Fruit fly (Drosophila melanogaster) whole organism, embryonic: ENCODE results near the gene CG32425.
A peak's percentile ranks its signal among the peaks of the same experiment; 100 is the strongest.

Source experiments
- CG10267 ChIP-seq: fragments of 200-800 bp; sonication (Bioruptor generic); optimal IDR thresholded peaks from 2 replicates; lab custom pipeline; 2018; ENCODE audit warnings: missing biosample characterization, mild to moderate bottlenecking, missing genetic modification characterization, moderate library complexity
- CG12659 ChIP-seq: fragments of 200-800 bp; sonication (Bioruptor generic); optimal IDR thresholded peaks from 3 replicates; lab custom pipeline; 2017; ENCODE audit warnings: mild to moderate bottlenecking, missing biosample characterization, missing genetic modification reagents, missing genetic modification characterization
- CG12942 ChIP-seq: fragments of 200-800 bp; sonication (Bioruptor generic); optimal IDR thresholded peaks from 3 replicates; lab custom pipeline; 2016; ENCODE audit warnings: missing biosample characterization, missing genetic modification characterization
- CG13296 ChIP-seq: fragments of 200-800 bp; sonication (Bioruptor generic); optimal IDR thresholded peaks from 3 replicates; lab custom pipeline; 2018; ENCODE audit warnings: missing biosample characterization, mild to moderate bottlenecking, missing genetic modification characterization
- CG14710 ChIP-seq: fragments of 200-800 bp; sonication (Bioruptor generic); optimal IDR thresholded peaks from 3 replicates; lab custom pipeline; 2019; ENCODE audit warnings: missing biosample characterization, mild to moderate bottlenecking, missing genetic modification characterization, moderate library complexity
- CG15073 ChIP-seq: fragments of 200-800 bp; sonication (Bioruptor generic); optimal IDR thresholded peaks from 2 replicates; lab custom pipeline; 2016; ENCODE audit warnings: missing biosample characterization, missing genetic modification characterization
- CG17328 ChIP-seq: fragments of 200-800 bp; sonication (Bioruptor generic); IDR thresholded peaks from 2 replicates; pipeline ENCODE4 v1.3.6; 2022; ENCODE audit warnings: missing biosample characterization, missing genetic modification characterization
- CG1792 ChIP-seq: fragments of 200-800 bp; sonication (Bioruptor generic); optimal IDR thresholded peaks from 2 replicates; lab custom pipeline; 2016; ENCODE audit warnings: missing biosample characterization, missing genetic modification characterization
- CG4360 ChIP-seq: fragments of 200-800 bp; sonication (Bioruptor generic); IDR thresholded peaks from 2 replicates; pipeline ENCODE4 v1.3.6; 2022; ENCODE audit warnings: missing biosample characterization, missing genetic modification characterization
- CG6813 ChIP-seq: fragments of 200-800 bp; sonication (Bioruptor generic); optimal IDR thresholded peaks from 2 replicates; lab custom pipeline; 2017; ENCODE audit warnings: missing biosample characterization, missing genetic modification characterization, mild to moderate bottlenecking, moderate library complexity, missing genetic modification reagents
- CG8924 ChIP-seq: fragments of 200-800 bp; optimal IDR thresholded peaks from 3 replicates; lab custom pipeline; 2019; ENCODE audit warnings: missing biosample characterization, mild to moderate bottlenecking, missing genetic modification characterization, moderate library complexity
- Dad ChIP-seq: fragments of 200-800 bp; sonication (Bioruptor generic); optimal IDR thresholded peaks from 3 replicates; lab custom pipeline; 2016; ENCODE audit warnings: missing biosample characterization, missing genetic modification characterization
- Deaf1 ChIP-seq: fragments of 200-800 bp; optimal IDR thresholded peaks from 3 replicates; lab custom pipeline; 2019; ENCODE audit warnings: missing biosample characterization, mild to moderate bottlenecking, missing genetic modification characterization, moderate library complexity
- Dp ChIP-seq: fragments of 200-800 bp; sonication (Bioruptor generic); optimal IDR thresholded peaks from 2 replicates; lab custom pipeline; 2018; ENCODE audit warnings: missing biosample characterization, mild to moderate bottlenecking, missing genetic modification characterization, moderate library complexity
- GATAe ChIP-seq: fragments of 200-800 bp; sonication (Bioruptor generic); conservative IDR thresholded peaks from 2 replicates; pipeline ENCODE4 v1.3.6; 2022; ENCODE audit warnings: missing biosample characterization, missing genetic modification characterization
- Gug ChIP-seq: fragments of 200-800 bp; sonication (Bioruptor generic); IDR thresholded peaks from 4 replicates; pipeline ENCODE4 v1.3.6; 2022; ENCODE audit warnings: missing biosample characterization, missing genetic modification characterization
- HHEX ChIP-seq: fragments of 200-800 bp; sonication (Bioruptor generic); optimal IDR thresholded peaks from 3 replicates; lab custom pipeline; 2017; ENCODE audit warnings: missing biosample characterization, mild to moderate bottlenecking, missing genetic modification characterization, missing genetic modification reagents
- Lpt ChIP-seq: fragments of >200 bp; optimal IDR thresholded peaks from 2 replicates; lab custom pipeline; 2018; ENCODE audit warnings: missing biosample characterization, missing genetic modification characterization
- MESR4 ChIP-seq: fragments of 200-800 bp; sonication (Bioruptor generic); optimal IDR thresholded peaks from 2 replicates; lab custom pipeline; 2018; ENCODE audit warnings: missing biosample characterization, mild to moderate bottlenecking, missing genetic modification characterization, moderate library complexity
- Med ChIP-seq: fragments of 200-800 bp; sonication (Bioruptor generic); peaks from one replicate; lab custom pipeline; 2016; ENCODE audit warnings: missing biosample characterization, missing genetic modification characterization, mild to moderate bottlenecking, inconsistent platforms, moderate library complexity
- Meics ChIP-seq: fragments of 200-800 bp; sonication (Bioruptor generic); optimal IDR thresholded peaks from 2 replicates; lab custom pipeline; 2017; ENCODE audit warnings: missing biosample characterization, mild to moderate bottlenecking, missing genetic modification characterization
- Opbp ChIP-seq: fragments of 200-800 bp; sonication (Bioruptor generic); IDR thresholded peaks from 3 replicates; pipeline ENCODE4 v1.3.6; 2022; ENCODE audit warnings: missing biosample characterization, missing genetic modification characterization; ENCODE audit not compliant: partially characterized antibody
- PHDP ChIP-seq: fragments of 200-800 bp; sonication (Bioruptor generic); optimal IDR thresholded peaks from 3 replicates; lab custom pipeline; 2018; ENCODE audit warnings: missing biosample characterization, mild to moderate bottlenecking, missing genetic modification characterization, moderate library complexity
- Side ChIP-seq: fragments of 200-800 bp; sonication (Bioruptor generic); optimal IDR thresholded peaks from 2 replicates; lab custom pipeline; 2016; ENCODE audit warnings: missing biosample characterization, missing genetic modification characterization
- Xbp1 ChIP-seq: fragments of 200-800 bp; sonication (Bioruptor generic); optimal IDR thresholded peaks from 3 replicates; lab custom pipeline; 2016; ENCODE audit warnings: missing biosample characterization, mild to moderate bottlenecking, missing genetic modification characterization
- Xrp1 ChIP-seq: fragments of 200-800 bp; sonication (Bioruptor generic); IDR thresholded peaks from 2 replicates; pipeline ENCODE4 v1.3.6; 2022; ENCODE audit warnings: missing biosample characterization, missing genetic modification characterization
- chif ChIP-seq, 2 experiments: fragments of 200-800 bp; sonication (Bioruptor generic); optimal IDR thresholded peaks; 3 replicates each; lab custom pipeline; 2016; ENCODE audit warnings: missing biosample characterization in 2 of 2, missing genetic modification characterization in 2 of 2
- chm ChIP-seq: fragments of 200-800 bp; sonication (Bioruptor generic); IDR thresholded peaks from 2 replicates; pipeline ENCODE4 v1.3.6; 2022; ENCODE audit warnings: missing biosample characterization, missing genetic modification characterization
- cwo ChIP-seq: fragments of 200-800 bp; sonication (Bioruptor generic); optimal IDR thresholded peaks from 3 replicates; lab custom pipeline; 2017; ENCODE audit warnings: missing biosample characterization, missing genetic modification characterization, mild to moderate bottlenecking, moderate library complexity, missing genetic modification reagents
- da ChIP-seq: fragments of 200-800 bp; sonication (Bioruptor generic); optimal IDR thresholded peaks from 2 replicates; lab custom pipeline; 2016; ENCODE audit warnings: missing biosample characterization, missing genetic modification characterization
- lbe ChIP-seq: fragments of 200-800 bp; sonication (Bioruptor generic); optimal IDR thresholded peaks from 2 replicates; lab custom pipeline; 2016; ENCODE audit warnings: missing biosample characterization, mild to moderate bottlenecking, missing genetic modification characterization
- lilli ChIP-seq: fragments of 200-800 bp; sonication (Bioruptor generic); optimal IDR thresholded peaks from 3 replicates; lab custom pipeline; 2016; ENCODE audit warnings: missing biosample characterization, missing genetic modification characterization
- lov ChIP-seq, 2 experiments: fragments of 200-800 bp in 1 of 2; fragments of >200 bp in 1 of 2; sonication (Bioruptor generic) in 1 of 2; IDR thresholded peaks in 1 of 2; optimal IDR thresholded peaks in 1 of 2; 2 replicates in 1 of 2; 3 replicates in 1 of 2; pipeline versions ENCODE4 v1.3.6 to Lab custom; 2017 to 2022; ENCODE audit warnings: missing biosample characterization in 1 of 2, missing genetic modification characterization in 1 of 2
- mam ChIP-seq: fragments of 200-800 bp; sonication (Bioruptor generic); optimal IDR thresholded peaks from 3 replicates; lab custom pipeline; 2016; ENCODE audit warnings: missing biosample characterization, missing genetic modification characterization
- mld ChIP-seq: fragments of 200-800 bp; sonication (Bioruptor generic); IDR thresholded peaks from 3 replicates; pipeline ENCODE4 v1.3.6; 2022; ENCODE audit warnings: missing biosample characterization, missing genetic modification characterization; ENCODE audit not compliant: partially characterized antibody
- nerfin-1 ChIP-seq: fragments of 200-800 bp; sonication (Bioruptor generic); optimal IDR thresholded peaks from 3 replicates; lab custom pipeline; 2019; ENCODE audit warnings: missing biosample characterization, mild to moderate bottlenecking, missing genetic modification characterization, moderate library complexity
- onecut ChIP-seq: fragments of 200-800 bp; sonication (Bioruptor generic); IDR thresholded peaks from 2 replicates; pipeline ENCODE4 v1.3.6; 2022; ENCODE audit warnings: missing biosample characterization, missing genetic modification characterization
- otp ChIP-seq: fragments of 200-800 bp; sonication (Bioruptor generic); IDR thresholded peaks from 3 replicates; pipeline ENCODE4, ENCODE4 v1.3.6; 2022; ENCODE audit warnings: missing biosample characterization, missing genetic modification characterization
- pho ChIP-seq: fragments of 200-800 bp; sonication (Bioruptor generic); optimal IDR thresholded peaks from 2 replicates; lab custom pipeline; 2016; ENCODE audit warnings: missing biosample characterization, missing genetic modification characterization
- tap ChIP-seq: fragments of 200-800 bp; optimal IDR thresholded peaks from 3 replicates; lab custom pipeline; 2019; ENCODE audit warnings: missing biosample characterization, mild to moderate bottlenecking, missing genetic modification characterization, moderate library complexity
- tna ChIP-seq: fragments of 200-800 bp; sonication (Bioruptor generic); IDR thresholded peaks from 2 replicates; pipeline ENCODE4 v1.3.6; 2022; ENCODE audit warnings: missing biosample characterization, missing genetic modification characterization; ENCODE audit not compliant: partially characterized antibody
- wek ChIP-seq: fragments of 200-800 bp; sonication (Bioruptor generic); optimal IDR thresholded peaks from 3 replicates; lab custom pipeline; 2018; ENCODE audit warnings: missing biosample characterization, mild to moderate bottlenecking, missing genetic modification characterization, moderate library complexity

CG32425 gene

DNA sequence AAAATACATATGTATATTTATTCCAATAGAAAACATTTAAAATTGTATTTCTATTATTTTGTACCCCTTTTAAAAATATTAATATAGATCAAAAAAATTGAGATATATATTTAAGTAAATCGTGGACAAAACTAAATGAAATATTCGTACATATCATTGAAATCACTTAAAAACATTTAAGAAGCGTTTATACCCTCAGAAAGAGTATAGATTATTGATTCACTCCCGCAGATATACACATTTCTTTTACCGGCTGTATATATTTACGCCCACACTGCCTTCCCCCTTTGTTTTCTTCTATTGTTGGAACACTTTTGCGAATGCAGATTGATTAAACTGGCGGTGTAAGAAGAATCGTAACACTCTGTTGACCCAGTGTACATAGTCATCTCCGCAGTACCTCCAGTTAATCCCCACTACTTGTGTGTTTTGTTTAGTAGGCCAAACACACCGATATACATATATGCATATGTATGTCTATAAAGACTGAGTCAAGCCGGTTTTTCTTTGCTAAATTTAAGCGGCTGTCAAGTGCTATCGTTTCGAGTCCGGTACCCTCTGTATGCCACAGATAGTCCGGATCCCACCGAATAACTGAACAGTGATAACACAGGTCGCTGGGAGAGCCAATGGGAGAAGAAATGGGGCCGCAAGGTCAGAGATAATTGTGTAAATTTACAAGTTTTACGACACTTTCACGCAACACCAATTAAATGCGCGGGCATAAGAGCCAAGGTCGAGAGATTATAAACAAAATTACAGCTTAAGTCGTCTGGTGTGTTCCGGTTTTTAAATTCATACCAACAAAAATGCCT lies 25.4 kb upstream of the CG32425 start (continued):
- TF ChIP-seq PHDP, result peak; percentile 42
- no peak for TF ChIP-seq Lpt (GFP tag; lab: Kevin White, UChicago)
- peak; percentile 45 to 70 for TF ChIP-seq chif (GFP tag; optimal IDR thresholded peaks at IDR 0.05; lab: Kevin White, UChicago)
- TF ChIP-seq Meics (GFP tag; lab: Kevin White, UChicago), result peak; percentile 83
- TF ChIP-seq CG6813 (GFP tag; lab: Kevin White, UChicago), result peak; percentile 73

DNA sequence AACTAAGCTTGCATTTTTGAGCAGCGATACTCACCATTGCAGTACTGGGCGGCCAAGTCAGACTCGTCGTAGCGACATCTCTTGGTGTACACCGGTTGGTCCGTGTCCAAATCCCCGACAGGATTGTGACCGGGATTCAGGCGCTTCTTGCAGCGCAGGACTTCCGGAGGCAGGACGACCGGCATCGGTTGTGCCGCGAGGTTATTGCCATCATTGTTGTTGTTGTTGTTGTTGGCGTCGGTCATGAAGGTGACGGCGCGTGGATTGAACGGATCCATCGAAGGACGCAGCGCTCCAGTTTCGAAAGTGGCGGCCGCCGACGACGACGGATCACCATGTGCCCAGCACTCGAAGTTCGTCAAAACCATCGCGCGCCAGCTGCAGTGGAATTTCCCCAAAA lies 24.5 kb upstream of the CG32425 start:
- TF ChIP-seq lov (optimal IDR thresholded peaks at IDR 0.05; lab: Kevin White, UChicago) (no peak), lov (GFP tag; IDR thresholded peaks at IDR 0.05; lab: Robert Waterston, UW) (0 out of 3 replicates have a peak, but pooled peaks have one; percentile 50), CG4360 (GFP tag; lab: Robert Waterston, UW) (peak; percentile 85), da (GFP tag; lab: Kevin White, UChicago) (peak; percentile 21), CG8924 (tag; lab: Kevin White, UChicago) (no peak), onecut (no peak), Med (GFP tag; lab: Kevin White, UChicago) (peak; percentile 68)

DNA sequence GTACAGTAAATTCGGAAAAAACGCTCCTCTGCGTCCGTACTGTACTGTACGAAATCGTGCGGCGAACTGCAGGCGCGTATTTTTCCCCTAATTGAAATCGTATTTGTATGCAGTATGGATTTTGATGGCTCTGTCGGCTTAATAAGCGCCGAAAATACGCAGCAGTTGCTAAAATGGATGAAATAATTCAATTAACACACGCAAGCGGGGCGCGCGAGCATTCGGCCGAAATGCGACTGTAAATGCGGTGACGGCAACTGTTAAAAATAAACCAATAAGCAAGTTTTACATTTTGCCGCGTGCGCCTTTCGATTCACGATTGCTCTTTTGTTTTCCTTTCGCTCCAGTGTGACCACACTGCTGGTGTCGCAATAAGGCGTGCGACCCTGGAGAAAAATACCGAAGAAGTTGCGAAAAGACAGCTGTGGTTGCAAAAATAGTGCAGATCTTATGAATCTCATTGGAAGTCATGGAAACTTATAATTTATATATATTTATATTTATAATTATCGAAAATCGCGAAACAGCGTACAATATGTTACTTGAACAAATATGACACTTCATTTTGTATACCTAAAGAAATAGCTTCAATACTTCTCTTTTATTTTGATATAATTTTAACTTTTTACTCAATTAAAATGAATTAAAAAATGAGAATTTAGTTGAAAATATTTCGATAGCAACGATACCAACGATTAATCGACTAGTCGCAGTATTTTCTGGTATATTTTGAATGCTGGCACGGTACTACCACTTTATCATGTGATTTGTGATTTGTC lies 23.9 kb upstream of the CG32425 start, which contains the start of the genes CG32428 and CG5969:
Gene CG32428, minus strand, starts transcription at position 703 of the 779 bp plus-strand sequence.
Gene CG5969, plus strand, starts transcription at position 763 of the 779 bp plus-strand sequence.
- TF ChIP-seq cwo (peak; percentile 56), nerfin-1 (peak; percentile 20), CG8924 (tag; lab: Kevin White, UChicago) (peak; percentile 70), MESR4 (GFP tag; lab: Kevin White, UChicago) (peak; percentile 44), tap (peak; percentile 38), Side (GFP tag; lab: Kevin White, UChicago) (peak; percentile 6), tna (GFP tag; lab: Robert Waterston, UW) (no peak), chm (peak; percentile 46; the same call in 1 of the 2 replicates), Dad (no peak), lbe (GFP tag; lab: Kevin White, UChicago) (peak; percentile 54), Gug (GFP tag; lab: Robert Waterston, UW) (peak; percentile 50; the same call in 3 of the 4 replicates), Dp (peak; percentile 57), CG13296 (peak; percentile 44), CG15073 (GFP tag; lab: Kevin White, UChicago) (no peak), wek (GFP tag; lab: Kevin White, UChicago) (peak; percentile 51), CG12659 (GFP tag; lab: Kevin White, UChicago) (peak; percentile 72), Opbp (GFP tag; lab: Robert Waterston, UW) (0 out of 3 replicates have a peak, but pooled peaks have one; percentile 5), pho (no peak), Xrp1 (GFP tag; lab: Robert Waterston, UW) (peak; percentile 44; the same call in 1 of the 2 replicates), CG1792 (GFP tag; lab: Kevin White, UChicago) (no peak), CG17328 (peak; percentile 54), CG12942 (GFP tag; lab: Kevin White, UChicago) (peak; percentile 16), mam (GFP tag; lab: Kevin White, UChicago) (peak; percentile 43), Deaf1 (peak; percentile 55), Xbp1 (GFP tag; lab: Kevin White, UChicago) (peak; percentile 59), GATAe (GFP tag; lab: Robert Waterston, UW) (peak; percentile 9; the same call in 1 of the 2 replicates), CG14710 (peak; percentile 96), HHEX (peak; percentile 58), CG10267 (tag; lab: Kevin White, UChicago) (peak; percentile 60), mld (no peak), otp (GFP tag; lab: Robert Waterston, UW) (no peak), lilli (GFP tag; lab: Kevin White, UChicago) (peak; percentile 34)
